Worm (Caenorhabditis elegans) whole organism, young adult: ENCODE results near the gene T28F3.11.

Experiments used
- B0035.1 ChIP-seq: sonication (generic microtip); optimal IDR thresholded peaks from 2 replicates; lab custom pipeline; 2016; ENCODE audit warnings: missing genetic modification characterization, mild to moderate bottlenecking, missing compliant biosample characterization, missing genotype, missing genetic modification reagents
- B0336.3 ChIP-seq: fragments of 200-800 bp; sonication (Bioruptor generic); IDR thresholded peaks from 2 replicates; pipeline ENCODE4 v1.3.6; 2022; ENCODE audit warnings: missing genetic modification characterization, missing compliant biosample characterization
- C06A6.2 ChIP-seq: fragments of 200-800 bp; sonication (Bioruptor generic); conservative IDR thresholded peaks from 2 replicates; pipeline ENCODE4 v1.3.6; 2022; ENCODE audit warnings: missing genetic modification characterization, missing compliant biosample characterization
- D2030.7 ChIP-seq: fragments of 200-800 bp; sonication (Bioruptor generic); IDR thresholded peaks from 2 replicates; pipeline ENCODE4 v1.3.6; 2022; ENCODE audit warnings: missing genetic modification reagents, missing genetic modification characterization, missing compliant biosample characterization
- F22D6.2 ChIP-seq: sonication (generic microtip); optimal IDR thresholded peaks from 2 replicates; lab custom pipeline; 2016; ENCODE audit warnings: mild to moderate bottlenecking, missing genetic modification characterization, missing compliant biosample characterization
- F33H1.4 ChIP-seq: fragments of 200-800 bp; sonication (Bioruptor generic); IDR thresholded peaks from 2 replicates; pipeline ENCODE4 v1.3.6; 2022; ENCODE audit warnings: missing genetic modification reagents, missing genetic modification characterization, missing compliant biosample characterization
- F49E8.2 ChIP-seq: sonication (generic microtip); optimal IDR thresholded peaks from 3 replicates; lab custom pipeline; 2017; ENCODE audit warnings: missing genetic modification characterization, mild to moderate bottlenecking, missing compliant biosample characterization, antibody characterized with exemption, moderate library complexity; ENCODE audit not compliant: insufficient read depth
- F55B11.4 ChIP-seq: sonication (generic microtip); optimal IDR thresholded peaks from 2 replicates; lab custom pipeline; 2016; ENCODE audit warnings: missing compliant biosample characterization, missing genetic modification characterization, borderline replicate concordance; ENCODE audit not compliant: insufficient read depth
- F57A8.1 ChIP-seq: fragments of 200-800 bp; sonication (Bioruptor generic); optimal IDR thresholded peaks from 2 replicates; lab custom pipeline; 2018; ENCODE audit warnings: mild to moderate bottlenecking, missing genetic modification characterization, moderate library complexity, missing compliant biosample characterization
- F57C9.4 ChIP-seq: sonication (generic microtip); optimal IDR thresholded peaks from 2 replicates; lab custom pipeline; 2017; ENCODE audit warnings: mild to moderate bottlenecking, missing genetic modification characterization, missing compliant biosample characterization
- K12H6.12 ChIP-seq: fragments of 200-800 bp; sonication (Bioruptor generic); optimal IDR thresholded peaks from 2 replicates; lab custom pipeline; 2018; ENCODE audit warnings: mild to moderate bottlenecking, missing genetic modification characterization, missing compliant biosample characterization
- akir-1 ChIP-seq: fragments of 200-800 bp; sonication (Bioruptor generic); optimal IDR thresholded peaks from 2 replicates; lab custom pipeline; 2018; ENCODE audit warnings: mild to moderate bottlenecking, missing genetic modification characterization, moderate library complexity, missing compliant biosample characterization
- bed-2 ChIP-seq: fragments of 200-800 bp; sonication (Bioruptor generic); IDR thresholded peaks from 2 replicates; pipeline ENCODE4 v1.3.6; 2022; ENCODE audit warnings: missing genetic modification reagents, missing genetic modification characterization, missing compliant biosample characterization
- ceh-79 ChIP-seq: sonication (generic microtip); optimal IDR thresholded peaks from 2 replicates; lab custom pipeline; 2017; ENCODE audit warnings: mild to moderate bottlenecking, missing genetic modification characterization, missing compliant biosample characterization
- ceh-91 ChIP-seq: fragments of 200-800 bp; sonication (Bioruptor generic); IDR thresholded peaks from 2 replicates; pipeline ENCODE4 v1.3.6; 2022; ENCODE audit warnings: missing genetic modification reagents, missing genetic modification characterization, missing compliant biosample characterization
- dpff-1 ChIP-seq: sonication (generic microtip); optimal IDR thresholded peaks from 2 replicates; lab custom pipeline; 2017; ENCODE audit warnings: mild to moderate bottlenecking, missing genetic modification characterization, missing compliant biosample characterization
- dpl-1 ChIP-seq: fragments of 150-350 bp; optimal IDR thresholded peaks from 2 replicates; lab custom pipeline; 2014; ENCODE audit warnings: missing biosample characterization, missing genetic modification reagents, missing genetic modification characterization
- efl-1 ChIP-seq: fragments of 150-350 bp; optimal IDR thresholded peaks from 2 replicates; lab custom pipeline; 2014; ENCODE audit warnings: missing biosample characterization, missing genetic modification reagents, missing genetic modification characterization
- egl-18 ChIP-seq: fragments of 200-800 bp; sonication (Bioruptor generic); IDR thresholded peaks from 2 replicates; pipeline ENCODE4 v1.3.6; 2022; ENCODE audit warnings: missing genetic modification reagents, missing genetic modification characterization, missing compliant biosample characterization
- egl-44 ChIP-seq: fragments of 200-800 bp; sonication (Bioruptor generic); IDR thresholded peaks from 2 replicates; pipeline ENCODE4 v1.3.6; 2022; ENCODE audit warnings: missing genetic modification reagents, missing genetic modification characterization, missing compliant biosample characterization
- ekl-4 ChIP-seq: fragments of 200-800 bp; sonication (Bioruptor generic); IDR thresholded peaks from 2 replicates; pipeline ENCODE4 v1.3.6; 2022; ENCODE audit warnings: missing genetic modification reagents, missing genetic modification characterization, missing compliant biosample characterization
- ets-4 ChIP-seq: fragments of 200-800 bp; sonication (Bioruptor generic); optimal IDR thresholded peaks from 2 replicates; lab custom pipeline; 2018; ENCODE audit warnings: mild to moderate bottlenecking, missing genetic modification characterization, missing compliant biosample characterization
- hmg-20 ChIP-seq: fragments of 200-800 bp; sonication (Bioruptor generic); IDR thresholded peaks from 2 replicates; pipeline ENCODE4 v1.3.6; 2022; ENCODE audit warnings: missing genetic modification reagents, missing genetic modification characterization, missing compliant biosample characterization
- hrde-1 ChIP-seq: sonication (generic microtip); optimal IDR thresholded peaks from 2 replicates; lab custom pipeline; 2016; ENCODE audit warnings: missing genetic modification characterization, mild to moderate bottlenecking, missing compliant biosample characterization, moderate library complexity, missing genotype, missing genetic modification reagents, borderline replicate concordance
- let-607 ChIP-seq, 2 experiments: fragments of 200-800 bp in 1 of 2; sonication (Bioruptor generic) in 1 of 2; sonication (generic microtip) in 1 of 2; optimal IDR thresholded peaks; 2 replicates each; lab custom pipeline; 2016 to 2018; ENCODE audit warnings: mild to moderate bottlenecking in 2 of 2, missing compliant biosample characterization in 2 of 2, missing genetic modification characterization in 2 of 2, moderate library complexity in 2 of 2, missing genotype in 1 of 2
- madf-3 ChIP-seq: fragments of 200-800 bp; sonication (Bioruptor generic); IDR thresholded peaks from 2 replicates; pipeline ENCODE4 v1.3.6; 2022; ENCODE audit warnings: missing genetic modification reagents, missing genetic modification characterization, missing compliant biosample characterization
- madf-8 ChIP-seq: fragments of 200-800 bp; sonication (Bioruptor generic); conservative IDR thresholded peaks from 2 replicates; pipeline ENCODE4 v1.3.6; 2022; ENCODE audit warnings: missing genetic modification reagents, missing genetic modification characterization, missing compliant biosample characterization
- mes-4 ChIP-seq: sonication (generic microtip); optimal IDR thresholded peaks from 2 replicates; lab custom pipeline; 2016; ENCODE audit warnings: missing genotype, missing genetic modification characterization, missing compliant biosample characterization
- nfya-1 ChIP-seq: sonication (generic microtip); optimal IDR thresholded peaks from 2 replicates; lab custom pipeline; 2017; ENCODE audit warnings: antibody characterized with exemption, missing compliant biosample characterization, missing genetic modification characterization, borderline replicate concordance; ENCODE audit not compliant: insufficient read depth
- nfyb-1 ChIP-seq: fragments of 200-800 bp; sonication (Bioruptor generic); IDR thresholded peaks from 2 replicates; pipeline ENCODE4 v1.3.6; 2022; ENCODE audit warnings: missing genetic modification reagents, missing genetic modification characterization, missing compliant biosample characterization
- nhr-179 ChIP-seq: sonication (generic microtip); optimal IDR thresholded peaks from 2 replicates; lab custom pipeline; 2016; ENCODE audit warnings: mild to moderate bottlenecking, missing genetic modification characterization, missing compliant biosample characterization
- nhr-27 ChIP-seq: fragments of 200-800 bp; sonication (Bioruptor generic); optimal IDR thresholded peaks from 2 replicates; lab custom pipeline; 2018; ENCODE audit warnings: mild to moderate bottlenecking, missing genetic modification characterization, moderate library complexity, missing compliant biosample characterization
- rcor-1 ChIP-seq: fragments of 200-800 bp; sonication (Bioruptor generic); IDR thresholded peaks from 2 replicates; pipeline ENCODE4 v1.3.6; 2022; ENCODE audit warnings: missing genetic modification reagents, missing genetic modification characterization, missing compliant biosample characterization
- rec-8 ChIP-seq, 2 experiments: sonication (generic microtip); optimal IDR thresholded peaks; 2 replicates each; lab custom pipeline; 2016; ENCODE audit warnings: mild to moderate bottlenecking in 2 of 2, missing genetic modification characterization in 2 of 2, missing genetic modification reagents in 2 of 2, missing genotype in 2 of 2, missing biosample characterization in 1 of 2, missing compliant biosample characterization in 1 of 2, moderate library complexity in 1 of 2
- rpc-1 ChIP-seq, 2 experiments: fragments of 150-350 bp in 1 of 2; sonication (generic microtip) in 1 of 2; optimal IDR thresholded peaks; 2 replicates each; lab custom pipeline; 2014 to 2018; ENCODE audit warnings: missing biosample characterization in 1 of 2, missing genetic modification characterization in 1 of 2, missing genetic modification reagents in 1 of 2, missing genotype in 1 of 2
- sdz-38 ChIP-seq: sonication (generic microtip); optimal IDR thresholded peaks from 2 replicates; lab custom pipeline; 2016; ENCODE audit warnings: missing genotype, missing genetic modification characterization, missing compliant biosample characterization
- snpc-1.1 ChIP-seq: sonication (generic microtip); optimal IDR thresholded peaks from 2 replicates; lab custom pipeline; 2017; ENCODE audit warnings: missing genetic modification characterization, mild to moderate bottlenecking, missing compliant biosample characterization, antibody characterized with exemption, moderate library complexity, missing genotype, missing genetic modification reagents; ENCODE audit not compliant: insufficient read depth
- snpc-1.3 ChIP-seq: sonication (generic microtip); optimal IDR thresholded peaks from 2 replicates; lab custom pipeline; 2017; ENCODE audit warnings: missing genetic modification characterization, mild to moderate bottlenecking, missing compliant biosample characterization, antibody characterized with exemption, moderate library complexity, missing genotype, missing genetic modification reagents; ENCODE audit not compliant: insufficient read depth
- snpc-3.4 ChIP-seq: sonication (generic microtip); optimal IDR thresholded peaks from 2 replicates; lab custom pipeline; 2017; ENCODE audit warnings: missing genetic modification characterization, mild to moderate bottlenecking, missing compliant biosample characterization, antibody characterized with exemption, moderate library complexity, missing genotype, missing genetic modification reagents
- sptf-2 ChIP-seq: fragments of 200-800 bp; sonication (Bioruptor generic); optimal IDR thresholded peaks from 2 replicates; lab custom pipeline; 2018; ENCODE audit warnings: mild to moderate bottlenecking, missing genetic modification characterization, missing compliant biosample characterization
- tlf-1 ChIP-seq: fragments of 200-800 bp; sonication (Bioruptor generic); optimal IDR thresholded peaks from 2 replicates; lab custom pipeline; 2018; ENCODE audit warnings: mild to moderate bottlenecking, missing genetic modification characterization, missing compliant biosample characterization
- unc-130 ChIP-seq: sonication (generic microtip); optimal IDR thresholded peaks from 2 replicates; lab custom pipeline; 2016; ENCODE audit warnings: missing genetic modification reagents, missing genetic modification characterization, missing compliant biosample characterization
- zfh-2 ChIP-seq: fragments of 200-800 bp; sonication (Bioruptor generic); conservative IDR thresholded peaks from 2 replicates; pipeline ENCODE4 v1.3.6; 2022; ENCODE audit warnings: missing genetic modification reagents, missing genetic modification characterization, missing compliant biosample characterization
- zim-3 ChIP-seq: sonication (generic microtip); optimal IDR thresholded peaks from 2 replicates; lab custom pipeline; 2017; ENCODE audit warnings: mild to moderate bottlenecking, missing genetic modification characterization, moderate library complexity, missing compliant biosample characterization
- ztf-22 ChIP-seq: fragments of 200-800 bp; sonication (Bioruptor generic); optimal IDR thresholded peaks from 2 replicates; lab custom pipeline; 2018; ENCODE audit warnings: mild to moderate bottlenecking, missing genetic modification characterization, moderate library complexity, missing compliant biosample characterization
- ztf-26 ChIP-seq: sonication (generic microtip); optimal IDR thresholded peaks from 2 replicates; lab custom pipeline; 2017; ENCODE audit warnings: missing genetic modification characterization, missing compliant biosample characterization
- ztf-3 ChIP-seq: fragments of 200-800 bp; sonication (Bioruptor generic); optimal IDR thresholded peaks from 2 replicates; lab custom pipeline; 2018; ENCODE audit warnings: mild to moderate bottlenecking, missing genetic modification characterization, missing compliant biosample characterization

The T28F3.11 gene

DNA sequence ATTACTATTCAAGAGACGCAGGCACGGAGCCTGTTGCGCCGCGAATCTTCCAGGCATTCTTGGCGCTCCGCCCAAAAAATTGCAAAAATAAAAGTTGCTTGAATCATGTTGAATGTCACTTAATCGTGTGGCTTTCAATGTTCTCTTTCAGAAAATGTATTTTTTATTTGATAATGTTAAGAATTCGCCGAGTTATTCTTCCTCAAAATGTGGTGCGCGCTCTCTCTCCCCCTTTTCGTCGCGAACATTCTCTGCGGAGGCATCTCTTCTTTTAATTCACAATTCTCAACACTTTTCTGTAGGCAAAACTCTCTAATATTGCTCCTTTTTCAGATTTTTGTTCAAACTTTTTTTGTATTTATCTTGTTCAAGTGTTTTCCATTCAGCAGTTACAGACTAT lies 13.1 kb downstream of the T28F3.11 start (continued):
- TF ChIP-seq D2030.7 (GFP tag; lab: Robert Waterston, UW) (peak; percentile 99), mes-4 (tag; lab: Kevin White, UChicago) (no peak), ztf-3 (GFP tag; lab: Kevin White, UChicago) (peak; percentile 96), F57A8.1 (GFP tag; lab: Kevin White, UChicago) (no peak), ceh-79 (tag; lab: Kevin White, UChicago) (peak; percentile 79), F33H1.4 (peak; percentile 73), let-607 (tag; optimal IDR thresholded peaks at IDR 0.05; lab: Kevin White, UChicago) (peak; percentile 82 to 91), rpc-1 (optimal IDR thresholded peaks at IDR 0.05; lab: Kevin White, UChicago) (peak; percentile 80), rpc-1 (tag; optimal IDR thresholded peaks at IDR 0.05; lab: Kevin White, UChicago) (no peak), sdz-38 (tag; lab: Kevin White, UChicago) (no peak), tlf-1 (GFP tag; lab: Kevin White, UChicago) (peak; percentile 99), F22D6.2 (peak; percentile 85), egl-44 (GFP tag; lab: Robert Waterston, UW) (peak; percentile 61; the same call in 1 of the 2 replicates), dpl-1 (GFP tag; lab: Kevin White, UChicago) (peak; percentile 45), rcor-1 (peak; percentile 91), sptf-2 (GFP tag; lab: Kevin White, UChicago) (no peak), K12H6.12 (tag; lab: Kevin White, UChicago) (peak; percentile 99), dpff-1 (tag; lab: Kevin White, UChicago) (peak; percentile 91), B0035.1 (tag; lab: Kevin White, UChicago) (peak; percentile 91), F57C9.4 (no peak), nfyb-1 (GFP tag; lab: Robert Waterston, UW) (peak; percentile 95), snpc-1.3 (peak; percentile 61), F55B11.4 (tag; lab: Kevin White, UChicago) (no peak), zfh-2 (0 out of 2 replicates have a peak, but pooled peaks have one; percentile 31), ets-4 (no peak), ekl-4 (GFP tag; lab: Robert Waterston, UW) (peak; percentile 97), madf-3 (GFP tag; lab: Robert Waterston, UW) (peak; percentile 94), F49E8.2 (tag; lab: Kevin White, UChicago) (peak; percentile 88), nhr-179 (tag; lab: Kevin White, UChicago) (no peak), ceh-91 (GFP tag; lab: Robert Waterston, UW) (peak; percentile 92), hrde-1 (tag; lab: Kevin White, UChicago) (peak; percentile 74), akir-1 (GFP tag; lab: Kevin White, UChicago) (peak; percentile 1), rec-8 (tag; optimal IDR thresholded peaks at IDR 0.05; lab: Kevin White, UChicago) (no peak), C06A6.2 (peak; percentile 91), B0336.3 (GFP tag; lab: Robert Waterston, UW) (peak; percentile 93), unc-130 (GFP tag; lab: Kevin White, UChicago) (peak; percentile 83), hmg-20 (GFP tag; lab: Robert Waterston, UW) (peak; percentile 23; the same call in 1 of the 2 replicates), egl-18 (GFP tag; lab: Robert Waterston, UW) (peak; percentile 88), nfya-1 (tag; lab: Kevin White, UChicago) (no peak), efl-1 (peak; percentile 65), zim-3 (tag; lab: Kevin White, UChicago) (peak; percentile 95), ztf-22 (GFP tag; lab: Kevin White, UChicago) (no peak), snpc-1.1 (tag; lab: Kevin White, UChicago) (no peak), nhr-27 (tag; lab: Kevin White, UChicago) (peak; percentile 29), bed-2 (GFP tag; lab: Robert Waterston, UW) (peak; percentile 77), madf-8 (GFP tag; lab: Robert Waterston, UW) (peak; percentile 61), ztf-26 (tag; lab: Kevin White, UChicago) (peak; percentile 97), snpc-3.4 (tag; lab: Kevin White, UChicago) (peak; percentile 80)
